Worm (Caenorhabditis elegans): ENCODE results near the gene let-653.

The let-653 gene

ce11 chrIV:11868452-11868851 is 17.0 kb upstream of the let-653 start:
- TF ChIP-seq gmeb-2 (tag; optimal IDR thresholded peaks at IDR 0.05) (no peak), hlh-6 (tag; optimal IDR thresholded peaks at IDR 0.05) (no peak), ceh-22 (tag; optimal IDR thresholded peaks at IDR 0.05) (no peak), lim-6 (tag; optimal IDR thresholded peaks at IDR 0.05) (no peak), pha-2 (tag; optimal IDR thresholded peaks at IDR 0.05) (no peak), ceh-45 (GFP tag; IDR thresholded peaks at IDR 0.05) (no peak), dve-1 (tag; optimal IDR thresholded peaks at IDR 0.05) (no peak)

- no peak for TF ChIP-seq unc-86 (tag; optimal IDR thresholded peaks at IDR 0.05)
- no peak for TF ChIP-seq ama-1 (optimal IDR thresholded peaks at IDR 0.05)
- TF ChIP-seq ttx-3 (tag; optimal IDR thresholded peaks at IDR 0.05), result no peak
- no peak for TF ChIP-seq nhr-232 (tag; optimal IDR thresholded peaks at IDR 0.05)
- no peak for TF ChIP-seq pha-2 (tag; optimal IDR thresholded peaks at IDR 0.05)
- TF ChIP-seq C08G9.2 (tag; optimal IDR thresholded peaks at IDR 0.05), result peak; percentile 57
- TF ChIP-seq ceh-34 (tag; optimal IDR thresholded peaks at IDR 0.05), result peak; percentile 48
- no peak for TF ChIP-seq pqm-1 (tag; optimal IDR thresholded peaks at IDR 0.05)
- no peak for TF ChIP-seq Y22D7AL.16 (tag; optimal IDR thresholded peaks at IDR 0.05)
- no peak for TF ChIP-seq tbx-7 (tag; optimal IDR thresholded peaks at IDR 0.05)
- TF ChIP-seq pat-9 (tag; optimal IDR thresholded peaks at IDR 0.05), result no peak
- no peak for TF ChIP-seq pag-3 (tag; optimal IDR thresholded peaks at IDR 0.05; ENCODE audit: borderline replicate concordance)
- TF ChIP-seq ets-4 (tag; optimal IDR thresholded peaks at IDR 0.05), result no peak
- peak; percentile 32 for TF ChIP-seq tbx-2 (tag; optimal IDR thresholded peaks at IDR 0.05)
- TF ChIP-seq ztf-16 (tag; optimal IDR thresholded peaks at IDR 0.05), result no peak
- TF ChIP-seq unc-55 (GFP tag; optimal IDR thresholded peaks at IDR 0.05), result no peak
- no peak for TF ChIP-seq ceh-9 (tag; optimal IDR thresholded peaks at IDR 0.05)
- no peak for TF ChIP-seq ceh-2 (tag; optimal IDR thresholded peaks at IDR 0.05)
- peak; percentile 32 for TF ChIP-seq hlh-6 (tag; optimal IDR thresholded peaks at IDR 0.05)
- TF ChIP-seq elt-4 (tag; optimal IDR thresholded peaks at IDR 0.05), result peak; percentile 1
- TF ChIP-seq npax-4 (tag; optimal IDR thresholded peaks at IDR 0.05), result no peak
- TF ChIP-seq hlh-30 (tag; optimal IDR thresholded peaks at IDR 0.05; ENCODE audit: insufficient read depth), result no peak
- no peak for TF ChIP-seq ceh-45 (GFP tag; IDR thresholded peaks at IDR 0.05)
- no peak for TF ChIP-seq ceh-24 (tag; optimal IDR thresholded peaks at IDR 0.05)
- TF ChIP-seq lin-11 (tag; optimal IDR thresholded peaks at IDR 0.05), result no peak
- TF ChIP-seq ceh-19 (GFP tag; optimal IDR thresholded peaks at IDR 0.05), result no peak
- TF ChIP-seq rnt-1 (tag; optimal IDR thresholded peaks at IDR 0.05), result no peak
- TF ChIP-seq syd-9 (tag; optimal IDR thresholded peaks at IDR 0.05), result peak; percentile 43
- TF ChIP-seq F13H6.1 (tag; optimal IDR thresholded peaks at IDR 0.05), result no peak
- TF ChIP-seq hlh-8 (tag; optimal IDR thresholded peaks at IDR 0.05), result no peak
- TF ChIP-seq fkh-10 (GFP tag; optimal IDR thresholded peaks at IDR 0.05), result no peak
- TF ChIP-seq pros-1 (tag; optimal IDR thresholded peaks at IDR 0.05), result peak; percentile 65
- no peak for TF ChIP-seq odd-2 (tag; optimal IDR thresholded peaks at IDR 0.05)
- TF ChIP-seq pha-4 (tag; optimal IDR thresholded peaks at IDR 0.05), result no peak
- no peak for TF ChIP-seq madf-2 (tag; optimal IDR thresholded peaks at IDR 0.05)
- TF ChIP-seq K02D7.2 (tag; optimal IDR thresholded peaks at IDR 0.05), result no peak
- TF ChIP-seq ceh-31 (tag; optimal IDR thresholded peaks at IDR 0.05), result peak; percentile 49
- TF ChIP-seq eyg-1 (tag; optimal IDR thresholded peaks at IDR 0.05), result no peak
- no peak for TF ChIP-seq zip-5 (tag; optimal IDR thresholded peaks at IDR 0.05)
- no peak for TF ChIP-seq fax-1 (tag; optimal IDR thresholded peaks at IDR 0.05)
- no peak for TF ChIP-seq C38D4.7 (GFP tag; optimal IDR thresholded peaks at IDR 0.05)
- TF ChIP-seq elt-2 (tag; optimal IDR thresholded peaks at IDR 0.05), result no peak
- TF ChIP-seq sox-2 (GFP tag; IDR thresholded peaks at IDR 0.05), result no peak
- peak; percentile 57 for TF ChIP-seq unc-42 (tag; optimal IDR thresholded peaks at IDR 0.05)
- no peak for TF ChIP-seq hlh-13 (GFP tag; optimal IDR thresholded peaks at IDR 0.05)
- TF ChIP-seq ceh-14 (tag; optimal IDR thresholded peaks at IDR 0.05), result no peak
- TF ChIP-seq ref-2 (tag; optimal IDR thresholded peaks at IDR 0.05), result no peak
- no peak for TF ChIP-seq pax-1 (tag; optimal IDR thresholded peaks at IDR 0.05)
- no peak for TF ChIP-seq ceh-6 (GFP tag; optimal IDR thresholded peaks at IDR 0.05)
Measured at ce11 chrIV:11871083-11871482, 14.3 kb upstream of the let-653 start.

All from whole organism, late embryonic.